Fruit fly (Drosophila melanogaster) whole organism: Measurements from ENCODE around the gene CG8032.

Experiments used
- CG8478 ChIP-seq: fragments of >200 bp; optimal IDR thresholded peaks from 2 replicates; lab custom pipeline; 2018; ENCODE audit warnings: inconsistent platforms
- Dll ChIP-seq: fragments of >200 bp; optimal IDR thresholded peaks from 2 replicates; lab custom pipeline; 2017
- EcR ChIP-seq, 2 experiments: fragments of >200 bp; optimal IDR thresholded peaks; 2 replicates each; lab custom pipeline; 2017; ENCODE audit warnings: missing biosample characterization in 2 of 2, missing genetic modification characterization in 2 of 2, missing genetic modification reagents in 2 of 2
- pan ChIP-seq: fragments of >200 bp; optimal IDR thresholded peaks from 2 replicates; lab custom pipeline; 2017
- psq ChIP-seq: fragments of >200 bp; optimal IDR thresholded peaks from 2 replicates; lab custom pipeline; 2017
- usp ChIP-seq: fragments of >200 bp; optimal IDR thresholded peaks from 2 replicates; lab custom pipeline; 2017; ENCODE audit warnings: missing biosample characterization, missing genetic modification characterization, mixed read lengths

DNA sequence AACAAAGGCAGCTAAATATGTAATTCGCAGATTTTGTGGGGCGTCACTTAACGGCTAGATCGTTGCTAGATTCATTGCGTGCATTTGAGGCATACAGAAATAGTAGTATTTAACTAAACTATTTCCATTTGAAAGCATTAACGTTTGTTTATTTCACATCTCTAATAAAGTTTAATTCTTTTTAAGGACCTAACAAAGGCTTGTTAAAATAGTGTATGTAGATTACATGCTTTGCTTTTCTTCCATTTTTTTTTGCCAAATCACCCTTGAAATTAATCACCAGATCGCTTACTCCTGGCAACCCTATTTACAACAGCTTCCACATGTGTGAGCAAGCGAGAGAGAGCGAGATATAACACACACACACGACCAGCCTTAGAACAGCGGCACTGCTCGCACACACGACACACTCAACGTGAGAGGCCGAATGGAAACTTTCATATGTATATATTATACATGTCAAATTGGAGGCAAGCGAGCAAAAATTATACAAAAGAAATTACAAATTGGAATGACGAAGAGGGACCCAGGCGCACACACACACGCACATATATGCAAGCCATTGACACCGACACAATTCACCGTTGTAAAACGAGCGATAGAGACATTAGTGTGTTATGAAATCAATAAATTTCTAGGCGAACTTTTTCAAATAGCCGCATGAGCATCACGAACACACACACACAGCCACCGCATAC is 4.6 kb upstream of the CG8032 start:
- TF ChIP-seq EcR (GFP tag; optimal IDR thresholded peaks at IDR 0.05; lab: Kevin White, UChicago) (no peak), Dll (lab: Kevin White, UChicago) (no peak), psq (no peak), CG8478 (peak; percentile 45), usp (GFP tag; lab: Kevin White, UChicago) (no peak), pan (lab: Kevin White, UChicago) (no peak)
